Worm (Caenorhabditis elegans): ENCODE results near the gene tmem-131.
A peak's percentile ranks its signal among the peaks of the same experiment; 100 is the strongest.

Gene tmem-131

ce11 chrIII:5010723-5011122, 12.8 kb upstream of the tmem-131 start:
- TF ChIP-seq fos-1 (tag; optimal IDR thresholded peaks at IDR 0.05): no peak
- peak; percentile 83 for TF ChIP-seq aha-1 (tag)
- TF ChIP-seq set-16 (GFP tag; IDR thresholded peaks at IDR 0.05): peak; percentile 13; the same call in 1 of the 2 replicates
- TF ChIP-seq unc-62 (GFP tag; optimal IDR thresholded peaks at IDR 0.05 in 1 of 2): peak in 1 of 2 experiments; percentile 96
- TF ChIP-seq unc-62 (tag; optimal IDR thresholded peaks at IDR 0.05): no peak
- TF ChIP-seq dpl-1 (GFP tag; optimal IDR thresholded peaks at IDR 0.05): no peak
- no peak for TF ChIP-seq lir-3 (tag; optimal IDR thresholded peaks at IDR 0.05)
- TF ChIP-seq zip-2 (tag; optimal IDR thresholded peaks at IDR 0.05): no peak
- TF ChIP-seq ama-1 (optimal IDR thresholded peaks at IDR 0.05): no peak
- peak; percentile 32; the same call in 1 of the 2 replicates for TF ChIP-seq lin-38 (GFP tag; IDR thresholded peaks at IDR 0.05)
- no peak for TF ChIP-seq lin-39 (tag; optimal IDR thresholded peaks at IDR 0.05)
- no peak for TF ChIP-seq T26A8.4 (GFP tag; IDR thresholded peaks at IDR 0.05)

DNA sequence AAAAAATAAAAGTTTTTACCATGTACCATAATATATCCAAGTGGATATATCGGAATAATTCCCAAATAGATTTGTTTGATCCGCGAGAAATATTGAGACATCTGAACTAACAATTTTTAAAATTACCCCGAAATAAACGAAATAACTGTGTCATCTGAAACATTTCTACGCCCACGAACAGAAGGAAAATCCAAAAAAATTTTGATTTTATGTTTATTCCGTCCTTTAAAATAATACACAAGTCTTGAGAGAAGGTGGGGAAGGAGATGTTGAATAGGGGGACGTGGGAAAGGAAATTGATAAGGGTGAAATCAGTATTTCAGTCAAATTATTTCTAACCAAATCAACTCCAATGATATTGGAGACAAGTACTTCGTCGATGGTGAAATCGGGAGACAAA, 10.8 kb upstream of the tmem-131 start, which contains the start of gene R144.11:
Gene R144.11, minus strand, starts transcription at position 101 of the 400 bp plus-strand sequence.
- TF ChIP-seq dpl-1 (GFP tag; optimal IDR thresholded peaks at IDR 0.05) (no peak), zip-11 (GFP tag; IDR thresholded peaks at IDR 0.05) (no peak), Y75B8A.6 (GFP tag; IDR thresholded peaks at IDR 0.05) (no peak), hmg-1.1 (GFP tag; IDR thresholded peaks at IDR 0.05) (no peak), nhr-42 (GFP tag; IDR thresholded peaks at IDR 0.05) (no peak), vab-7 (GFP tag; IDR thresholded peaks at IDR 0.05) (no peak), ceh-20 (GFP tag; IDR thresholded peaks at IDR 0.05) (no peak), Y48G9A.11 (GFP tag; IDR thresholded peaks at IDR 0.05) (no peak), dmd-8 (GFP tag; IDR thresholded peaks at IDR 0.05) (no peak)

DNA sequence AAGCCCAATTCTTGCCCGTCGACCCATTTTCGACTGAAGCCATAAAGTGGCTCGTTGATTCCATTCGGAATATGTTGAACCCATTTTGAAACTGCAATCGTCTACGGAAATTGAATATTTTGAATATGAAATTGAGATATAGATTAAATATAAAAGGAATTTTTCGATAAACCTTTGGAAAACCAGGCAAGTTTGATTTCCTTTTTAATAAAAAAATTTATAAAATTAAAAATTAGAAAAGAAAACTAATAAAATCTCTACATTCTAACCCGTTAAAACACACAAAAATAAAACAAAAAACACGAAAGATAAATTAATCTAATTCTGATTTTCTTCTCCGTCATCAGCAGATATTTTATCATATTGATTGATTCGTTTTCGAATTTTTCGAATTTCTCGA, 8.9 kb upstream of the tmem-131 start, which contains the start of gene R144.12:
Gene R144.12, minus strand, starts transcription at position 101 of the 400 bp plus-strand sequence.
- TF ChIP-seq F44E2.7 (GFP tag; IDR thresholded peaks at IDR 0.05) (no peak), rbr-2 (tag; optimal IDR thresholded peaks at IDR 0.05) (no peak), hlh-30 (tag; optimal IDR thresholded peaks at IDR 0.05; ENCODE audit: insufficient read depth) (no peak), dpl-1 (GFP tag; optimal IDR thresholded peaks at IDR 0.05) (no peak), pqm-1 (tag; optimal IDR thresholded peaks at IDR 0.05) (no peak), T20F7.1 (GFP tag; optimal IDR thresholded peaks at IDR 0.05) (no peak)

DNA sequence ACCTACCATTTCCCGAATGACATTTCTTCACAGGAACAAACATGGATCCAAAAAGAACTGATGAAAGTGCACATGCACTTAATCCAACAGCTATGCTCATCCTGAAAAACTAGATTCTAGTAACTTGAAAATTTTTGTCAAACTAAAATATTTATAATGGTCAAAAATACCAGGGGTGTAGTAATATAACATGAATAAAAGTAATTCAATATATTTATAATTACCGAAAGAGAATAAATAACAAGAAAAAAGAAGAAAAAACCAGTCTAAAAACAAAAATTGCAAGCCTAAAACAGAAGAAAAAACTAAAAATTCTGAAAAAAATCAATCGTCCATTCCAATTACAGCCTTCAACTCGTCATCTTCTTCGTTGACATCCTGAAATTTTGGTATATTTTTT, 6.7 kb upstream of the tmem-131 start, which contains the start of gene R144.6:
Gene R144.6, minus strand, starts transcription at position 101 of the 400 bp plus-strand sequence.
- TF ChIP-seq lin-15B (tag; optimal IDR thresholded peaks at IDR 0.05) (no peak), lin-1 (GFP tag; IDR thresholded peaks at IDR 0.05) (no peak), daf-19 (GFP tag; conservative IDR thresholded peaks at IDR 0.05) (no peak), tag-97 (GFP tag; IDR thresholded peaks at IDR 0.05) (no peak), jun-1 (tag; optimal IDR thresholded peaks at IDR 0.05) (no peak), spr-3 (GFP tag; optimal IDR thresholded peaks at IDR 0.05) (no peak), spr-1 (tag; optimal IDR thresholded peaks at IDR 0.05) (no peak), nhr-111 (GFP tag; optimal IDR thresholded peaks at IDR 0.05) (no peak), ctbp-1 (GFP tag; IDR thresholded peaks at IDR 0.05) (no peak), daf-12 (tag; optimal IDR thresholded peaks at IDR 0.05) (no peak)

DNA sequence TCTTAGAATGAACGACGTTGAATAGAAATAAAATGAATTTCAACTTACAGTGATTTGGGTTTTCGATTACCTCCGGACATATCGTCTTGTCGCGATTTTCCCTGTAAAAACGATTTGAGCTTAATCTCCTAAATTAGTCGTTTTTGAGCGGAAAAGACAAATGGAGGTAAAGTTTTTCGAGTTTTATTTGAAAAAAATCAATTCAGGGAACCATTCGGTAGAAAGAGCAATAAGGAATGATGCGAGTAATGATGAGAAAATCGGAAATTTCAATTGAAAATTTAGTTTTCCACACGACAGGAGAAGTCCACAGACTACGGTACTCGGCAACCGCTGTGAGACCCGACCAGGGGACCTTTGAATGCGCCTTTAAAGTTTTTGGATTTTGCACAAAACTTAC, 4.3 kb upstream of the tmem-131 start, which contains the start of gene R144.10:
Gene R144.10, minus strand, starts transcription at position 101 of the 400 bp plus-strand sequence.
- TF ChIP-seq set-16 (GFP tag; IDR thresholded peaks at IDR 0.05) (no peak), hlh-30 (tag; optimal IDR thresholded peaks at IDR 0.05; ENCODE audit: insufficient read depth) (no peak), mdl-1 (tag; optimal IDR thresholded peaks at IDR 0.05) (no peak), snpc-1.2 (GFP tag; IDR thresholded peaks at IDR 0.05) (no peak), Y105C5A.15 (GFP tag; IDR thresholded peaks at IDR 0.05) (no peak), unc-39 (tag; optimal IDR thresholded peaks at IDR 0.05) (no peak), daf-12 (tag; optimal IDR thresholded peaks at IDR 0.05) (no peak), spr-3 (GFP tag; optimal IDR thresholded peaks at IDR 0.05) (no peak), ceh-62 (tag; optimal IDR thresholded peaks at IDR 0.05) (no peak), ceh-32 (tag; optimal IDR thresholded peaks at IDR 0.05; ENCODE audit: poor library complexity) (no peak), arid-1 (GFP tag; conservative IDR thresholded peaks at IDR 0.05) (no peak), nhr-111 (GFP tag; optimal IDR thresholded peaks at IDR 0.05) (no peak), zag-1 (tag; optimal IDR thresholded peaks at IDR 0.05) (no peak), nhr-237 (tag; optimal IDR thresholded peaks at IDR 0.05) (no peak), mxl-2 (GFP tag; conservative IDR thresholded peaks at IDR 0.05) (no peak), nhr-10 (tag; optimal IDR thresholded peaks at IDR 0.05) (no peak), nhr-25 (tag; optimal IDR thresholded peaks at IDR 0.05; ENCODE audit: borderline replicate concordance, insufficient read depth) (no peak)
